Fruit fly (Drosophila melanogaster) whole organism, embryonic: ENCODE measurements around the gene CG15728.

Experiments used
- Adf1 ChIP-seq: fragments of 200-800 bp; sonication (Bioruptor generic); IDR thresholded peaks from 2 replicates; pipeline ENCODE4 v1.3.6; 2022; ENCODE audit warnings: missing biosample characterization, missing genetic modification characterization
- Bgb ChIP-seq: fragments of 200-800 bp; sonication (Bioruptor generic); IDR thresholded peaks from 2 replicates; pipeline ENCODE4 v1.3.6; 2022; ENCODE audit warnings: missing biosample characterization, missing genetic modification characterization; ENCODE audit not compliant: partially characterized antibody
- CG10274 ChIP-seq: fragments of 200-800 bp; sonication (Bioruptor generic); optimal IDR thresholded peaks from 3 replicates; lab custom pipeline; 2017; ENCODE audit warnings: missing biosample characterization, mild to moderate bottlenecking, missing genetic modification characterization
- CG10321 ChIP-seq: fragments of 200-800 bp; sonication (Bioruptor generic); IDR thresholded peaks from 2 replicates; pipeline ENCODE4 v1.3.6; 2022; ENCODE audit warnings: missing biosample characterization, missing genetic modification characterization
- CG14667 ChIP-seq: fragments of 200-800 bp; sonication (Bioruptor generic); IDR thresholded peaks from 2 replicates; pipeline ENCODE4 v1.3.6; 2022; ENCODE audit warnings: missing biosample characterization, missing genetic modification characterization
- CG14710 ChIP-seq: fragments of 200-800 bp; sonication (Bioruptor generic); optimal IDR thresholded peaks from 3 replicates; lab custom pipeline; 2019; ENCODE audit warnings: missing biosample characterization, mild to moderate bottlenecking, missing genetic modification characterization, moderate library complexity
- CG1792 ChIP-seq: fragments of 200-800 bp; sonication (Bioruptor generic); optimal IDR thresholded peaks from 2 replicates; lab custom pipeline; 2016; ENCODE audit warnings: missing biosample characterization, missing genetic modification characterization
- CG2199 ChIP-seq: fragments of 200-800 bp; sonication (Bioruptor generic); IDR thresholded peaks from 3 replicates; pipeline ENCODE4 v1.3.6; 2022; ENCODE audit warnings: missing biosample characterization, missing genetic modification characterization
- CG30403 ChIP-seq: fragments of 200-800 bp; sonication (Bioruptor generic); optimal IDR thresholded peaks from 3 replicates; lab custom pipeline; 2016; ENCODE audit warnings: missing biosample characterization, missing genetic modification characterization
- CG31224 ChIP-seq: fragments of 200-800 bp; sonication (Bioruptor generic); IDR thresholded peaks from 2 replicates; pipeline ENCODE4 v1.3.6; 2022; ENCODE audit warnings: missing biosample characterization, missing genetic modification characterization
- CG3163 ChIP-seq: fragments of 200-800 bp; sonication (Bioruptor generic); optimal IDR thresholded peaks from 3 replicates; lab custom pipeline; 2016; ENCODE audit warnings: missing biosample characterization, missing genetic modification characterization
- CG33557 ChIP-seq: fragments of 200-800 bp; sonication (Bioruptor generic); optimal IDR thresholded peaks from 2 replicates; lab custom pipeline; 2019; ENCODE audit warnings: missing biosample characterization, mild to moderate bottlenecking, missing genetic modification characterization, moderate library complexity
- CG4282 ChIP-seq: fragments of 200-800 bp; sonication (Bioruptor generic); optimal IDR thresholded peaks from 2 replicates; lab custom pipeline; 2016; ENCODE audit warnings: missing biosample characterization, missing genetic modification characterization
- CG7745 ChIP-seq: fragments of 200-800 bp; sonication (Bioruptor generic); optimal IDR thresholded peaks from 2 replicates; lab custom pipeline; 2018; ENCODE audit warnings: missing biosample characterization, mild to moderate bottlenecking, missing genetic modification characterization, moderate library complexity
- CG8290 ChIP-seq, 3 experiments: fragments of 200-800 bp; sonication (Bioruptor generic); optimal IDR thresholded peaks; 2 replicates each; lab custom pipeline; 2016 to 2019; ENCODE audit warnings: missing biosample characterization in 3 of 3, missing genetic modification characterization in 3 of 3, mild to moderate bottlenecking in 2 of 3, moderate library complexity in 1 of 3
- CG8924 ChIP-seq: fragments of 200-800 bp; optimal IDR thresholded peaks from 3 replicates; lab custom pipeline; 2019; ENCODE audit warnings: missing biosample characterization, mild to moderate bottlenecking, missing genetic modification characterization, moderate library complexity
- CG9727 ChIP-seq: fragments of 200-800 bp; sonication (Bioruptor generic); optimal IDR thresholded peaks from 3 replicates; lab custom pipeline; 2017; ENCODE audit warnings: missing biosample characterization, mild to moderate bottlenecking, missing genetic modification characterization
- Dfd ChIP-seq, 2 experiments: fragments of >200 bp; optimal IDR thresholded peaks; 2 replicates each; lab custom pipeline; 2017; ENCODE audit warnings: missing biosample characterization in 2 of 2, missing genetic modification characterization in 2 of 2
- Doc2 ChIP-seq: fragments of 200-800 bp; sonication (Bioruptor generic); IDR thresholded peaks from 2 replicates; pipeline ENCODE4 v1.3.6; 2022; ENCODE audit warnings: missing biosample characterization, missing genetic modification characterization
- Elba2 ChIP-seq: fragments of 200-800 bp; sonication (Bioruptor generic); optimal IDR thresholded peaks from 3 replicates; lab custom pipeline; 2016; ENCODE audit warnings: missing biosample characterization, missing genetic modification characterization
- Hr51 ChIP-seq, 2 experiments: fragments of 200-800 bp; sonication (Bioruptor generic); optimal IDR thresholded peaks; 2 replicates in 1 of 2; 3 replicates in 1 of 2; lab custom pipeline; 2016 to 2018; ENCODE audit warnings: missing biosample characterization in 2 of 2, missing genetic modification characterization in 2 of 2, mild to moderate bottlenecking in 1 of 2, moderate library complexity in 1 of 2
- Med ChIP-seq: fragments of 200-800 bp; sonication (Bioruptor generic); peaks from one replicate; lab custom pipeline; 2016; ENCODE audit warnings: missing biosample characterization, missing genetic modification characterization, mild to moderate bottlenecking, inconsistent platforms, moderate library complexity
- NfI ChIP-seq: fragments of 200-800 bp; sonication (Bioruptor generic); optimal IDR thresholded peaks from 3 replicates; lab custom pipeline; 2018; ENCODE audit warnings: missing biosample characterization, mild to moderate bottlenecking, missing genetic modification characterization, moderate library complexity
- Opbp ChIP-seq: fragments of 200-800 bp; sonication (Bioruptor generic); IDR thresholded peaks from 3 replicates; pipeline ENCODE4 v1.3.6; 2022; ENCODE audit warnings: missing biosample characterization, missing genetic modification characterization; ENCODE audit not compliant: partially characterized antibody
- Pdp1 ChIP-seq, 2 experiments: fragments of 200-800 bp; sonication (Bioruptor generic); optimal IDR thresholded peaks; 3 replicates each; lab custom pipeline; 2016; ENCODE audit warnings: missing biosample characterization in 2 of 2, missing genetic modification characterization in 2 of 2, mild to moderate bottlenecking in 1 of 2, moderate library complexity in 1 of 2
- Ptx1 ChIP-seq: fragments of 200-800 bp; sonication (Bioruptor generic); IDR thresholded peaks from 2 replicates; pipeline ENCODE4 v1.3.6; 2022; ENCODE audit warnings: missing biosample characterization, missing genetic modification characterization
- Rfx ChIP-seq: fragments of 200-800 bp; sonication (Bioruptor generic); IDR thresholded peaks from 2 replicates; pipeline ENCODE4 v1.3.6; 2022; ENCODE audit warnings: missing biosample characterization, missing genetic modification characterization
- Side ChIP-seq: fragments of 200-800 bp; sonication (Bioruptor generic); optimal IDR thresholded peaks from 2 replicates; lab custom pipeline; 2016; ENCODE audit warnings: missing biosample characterization, missing genetic modification characterization
- al ChIP-seq: fragments of 200-800 bp; sonication (Bioruptor generic); IDR thresholded peaks from 2 replicates; pipeline ENCODE4 v1.3.6; 2022; ENCODE audit warnings: missing biosample characterization, missing genetic modification characterization
- ara ChIP-seq: fragments of 200-800 bp; sonication (Bioruptor generic); IDR thresholded peaks from 2 replicates; pipeline ENCODE4 v1.3.6; 2022; ENCODE audit warnings: missing biosample characterization, missing genetic modification characterization
- btn ChIP-seq: fragments of 200-800 bp; sonication (Bioruptor generic); optimal IDR thresholded peaks from 2 replicates; lab custom pipeline; 2016; ENCODE audit warnings: missing biosample characterization, missing genetic modification characterization
- chm ChIP-seq: fragments of 200-800 bp; sonication (Bioruptor generic); IDR thresholded peaks from 2 replicates; pipeline ENCODE4 v1.3.6; 2022; ENCODE audit warnings: missing biosample characterization, missing genetic modification characterization
- corto ChIP-seq: fragments of 200-800 bp; sonication (Bioruptor generic); optimal IDR thresholded peaks from 2 replicates; lab custom pipeline; 2016; ENCODE audit warnings: missing biosample characterization, mild to moderate bottlenecking, missing genetic modification characterization, moderate library complexity
- cwo ChIP-seq: fragments of 200-800 bp; sonication (Bioruptor generic); optimal IDR thresholded peaks from 3 replicates; lab custom pipeline; 2017; ENCODE audit warnings: missing biosample characterization, missing genetic modification characterization, mild to moderate bottlenecking, moderate library complexity, missing genetic modification reagents
- dan ChIP-seq: fragments of 200-800 bp; sonication (Bioruptor generic); IDR thresholded peaks from 2 replicates; pipeline ENCODE4 v1.3.6; 2022; ENCODE audit warnings: missing biosample characterization, missing genetic modification characterization
- dysf ChIP-seq: fragments of 200-800 bp; sonication (Bioruptor generic); IDR thresholded peaks from 3 replicates; pipeline ENCODE4 v1.3.6; 2022; ENCODE audit warnings: missing biosample characterization, missing genetic modification characterization
- ems ChIP-seq: fragments of 200-800 bp; sonication (Bioruptor generic); optimal IDR thresholded peaks from 3 replicates; lab custom pipeline; 2016; ENCODE audit warnings: missing biosample characterization, missing genetic modification characterization
- eyg ChIP-seq: fragments of 200-800 bp; sonication (Bioruptor generic); optimal IDR thresholded peaks from 3 replicates; lab custom pipeline; 2016; ENCODE audit warnings: missing biosample characterization, missing genetic modification characterization
- fd3F ChIP-seq: fragments of 200-800 bp; sonication (Bioruptor generic); optimal IDR thresholded peaks from 2 replicates; lab custom pipeline; 2018; ENCODE audit warnings: missing biosample characterization, mild to moderate bottlenecking, missing genetic modification characterization, moderate library complexity
- fru ChIP-seq: fragments of >200 bp; optimal IDR thresholded peaks from 2 replicates; lab custom pipeline; 2017
- gfzf ChIP-seq: fragments of 200-800 bp; sonication (Bioruptor generic); optimal IDR thresholded peaks from 2 replicates; lab custom pipeline; 2016; ENCODE audit warnings: missing biosample characterization, mild to moderate bottlenecking, missing genetic modification characterization, moderate library complexity
- h ChIP-seq: fragments of >200 bp; optimal IDR thresholded peaks from 2 replicates; lab custom pipeline; 2017
- knrl ChIP-seq: fragments of 200-800 bp; sonication (Bioruptor generic); IDR thresholded peaks from 3 replicates; pipeline ENCODE4 v1.3.6; 2022; ENCODE audit warnings: missing biosample characterization, missing genetic modification characterization; ENCODE audit not compliant: partially characterized antibody
- maf-S ChIP-seq: fragments of 200-800 bp; sonication (Bioruptor generic); optimal IDR thresholded peaks from 2 replicates; lab custom pipeline; 2016; ENCODE audit warnings: missing biosample characterization, missing genetic modification characterization
- mirr ChIP-seq: fragments of 200-800 bp; sonication (Bioruptor generic); optimal IDR thresholded peaks from 3 replicates; lab custom pipeline; 2018; ENCODE audit warnings: missing biosample characterization, mild to moderate bottlenecking, missing genetic modification characterization
- sqz ChIP-seq: fragments of 200-800 bp; sonication (Bioruptor generic); optimal IDR thresholded peaks from 3 replicates; lab custom pipeline; 2018; ENCODE audit warnings: missing biosample characterization, mild to moderate bottlenecking, missing genetic modification characterization
- stc ChIP-seq: fragments of 200-800 bp; sonication (Bioruptor generic); IDR thresholded peaks from 2 replicates; pipeline ENCODE4 v1.3.6; 2022; ENCODE audit warnings: missing biosample characterization, missing genetic modification characterization
- tin ChIP-seq: fragments of 200-800 bp; sonication (Bioruptor generic); optimal IDR thresholded peaks from 3 replicates; lab custom pipeline; 2016; ENCODE audit warnings: missing biosample characterization, missing genetic modification characterization

Gene CG15728

DNA sequence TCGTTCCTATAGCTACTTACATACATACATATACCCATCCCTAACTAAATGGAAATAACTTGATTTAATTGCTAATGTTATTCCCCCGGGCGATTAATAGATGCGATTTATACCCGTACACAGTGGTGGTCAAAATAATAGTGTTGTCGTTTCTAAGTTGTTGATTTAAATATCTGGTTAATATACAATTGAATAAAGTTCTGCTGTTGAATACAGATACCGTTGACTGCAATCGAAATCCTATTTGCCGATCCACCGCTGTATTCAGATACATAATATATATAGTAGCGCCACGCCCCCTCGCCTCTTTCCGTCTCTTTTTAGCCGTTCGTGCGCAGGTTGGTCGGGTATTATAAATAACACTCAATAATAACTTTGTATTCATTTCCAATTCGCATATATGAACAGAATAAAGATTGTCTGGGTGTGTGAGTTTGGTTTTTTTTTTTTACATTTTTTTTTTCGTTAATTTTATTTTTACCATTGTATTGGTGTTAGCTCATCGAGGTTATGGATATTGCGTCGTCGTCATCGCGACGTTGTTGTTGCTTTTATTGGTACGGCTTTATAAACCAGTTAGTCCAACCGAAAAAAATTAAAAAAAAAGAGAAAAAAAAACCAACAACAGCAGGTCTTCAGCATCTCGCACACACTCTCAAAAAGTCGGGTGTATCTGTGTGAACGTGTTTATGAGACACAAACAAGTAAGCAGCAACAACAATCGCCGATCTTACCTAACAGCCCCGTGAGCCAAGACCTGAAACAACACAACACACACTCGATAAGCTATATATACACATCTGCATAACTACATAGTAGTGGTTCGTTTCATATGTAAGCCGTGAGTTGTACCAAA lies 48.5 kb downstream of the CG15728 start (continued):
- TF ChIP-seq CG9727 (GFP tag; lab: Kevin White, UChicago) (no peak), Doc2 (GFP tag; lab: Robert Waterston, UW) (no peak), cwo (GFP tag; lab: Kevin White, UChicago) (peak; percentile 27), mirr (no peak), maf-S (GFP tag; lab: Kevin White, UChicago) (no peak), Ptx1 (0 out of 2 replicates have a peak, but pooled peaks have one; percentile 19), ara (no peak), NfI (GFP tag; lab: Kevin White, UChicago) (peak; percentile 13), fru (lab: Kevin White, UChicago) (no peak), al (GFP tag; lab: Robert Waterston, UW) (peak; percentile 11; the same call in 1 of the 2 replicates), stc (no peak), Side (GFP tag; lab: Kevin White, UChicago) (no peak), Pdp1 (GFP tag; optimal IDR thresholded peaks at IDR 0.05; lab: Kevin White, UChicago) (peak in 1 of 2 experiments; percentile 76), dysf (peak; percentile 59; the same call in 2 of the 3 replicates), fd3F (GFP tag; lab: Kevin White, UChicago) (no peak), ems (GFP tag; lab: Kevin White, UChicago) (no peak), Dfd (GFP tag; optimal IDR thresholded peaks at IDR 0.05; lab: Kevin White, UChicago) (no peak), CG10274 (GFP tag; lab: Kevin White, UChicago) (no peak), tin (GFP tag; lab: Kevin White, UChicago) (no peak), CG30403 (GFP tag; lab: Kevin White, UChicago) (peak; percentile 21), knrl (GFP tag; lab: Robert Waterston, UW) (no peak), sqz (GFP tag; lab: Kevin White, UChicago) (peak; percentile 97), gfzf (GFP tag; lab: Kevin White, UChicago) (no peak), Med (GFP tag; lab: Kevin White, UChicago) (peak; percentile 82), Opbp (GFP tag; lab: Robert Waterston, UW) (no peak), CG31224 (GFP tag; lab: Robert Waterston, UW) (peak; percentile 44), CG2199 (GFP tag; lab: Robert Waterston, UW) (0 out of 3 replicates have a peak, but pooled peaks have one; percentile 24), Hr51 (GFP tag; optimal IDR thresholded peaks at IDR 0.05; lab: Kevin White, UChicago) (peak in 1 of 2 experiments; percentile 20)

DNA sequence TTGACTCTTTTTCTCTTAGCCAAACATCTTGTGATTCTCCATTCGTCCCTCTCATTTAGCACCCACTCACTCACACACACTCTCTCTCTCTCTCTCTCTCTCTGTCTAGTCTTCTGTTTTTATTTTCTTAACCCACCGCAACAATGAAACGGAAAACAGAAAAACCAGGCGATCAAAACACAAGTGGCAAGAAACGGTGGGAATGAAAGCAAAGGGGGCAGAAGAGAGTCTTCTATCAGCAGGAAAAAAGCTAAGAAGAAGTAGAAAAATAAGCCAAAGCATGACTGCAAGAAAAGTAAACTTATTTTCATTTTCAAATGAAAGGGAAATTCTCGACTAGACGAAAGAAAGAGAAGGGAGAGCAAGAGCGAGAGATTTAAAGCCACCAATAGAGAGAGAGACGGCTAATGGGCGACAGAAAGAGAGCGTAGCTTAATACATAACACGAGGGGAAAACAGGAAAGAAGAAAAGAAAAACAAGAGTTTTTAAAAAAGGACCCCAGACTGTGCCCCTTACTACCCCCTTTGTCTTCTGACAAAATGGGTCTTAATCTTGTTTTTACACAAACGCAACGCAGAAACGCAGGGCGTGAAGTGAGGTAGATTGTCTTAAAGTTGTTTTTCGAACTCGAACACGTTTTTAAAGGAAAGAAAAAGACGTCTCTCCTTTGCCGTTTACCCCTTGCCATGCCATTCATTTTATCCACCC lies 49.9 kb downstream of the CG15728 start:
- TF ChIP-seq CG14710 (tag; lab: Kevin White, UChicago), result no peak
- TF ChIP-seq CG3163 (GFP tag; lab: Kevin White, UChicago), result peak; percentile 24
- TF ChIP-seq CG10321 (GFP tag; lab: Robert Waterston, UW), result no peak
- TF ChIP-seq dan (GFP tag; lab: Robert Waterston, UW), result no peak
- no peak for TF ChIP-seq btn
- peak; percentile 1 for TF ChIP-seq CG8924 (tag; lab: Kevin White, UChicago)
- no peak for TF ChIP-seq eyg
- TF ChIP-seq CG1792 (GFP tag; lab: Kevin White, UChicago), result no peak
- no peak for TF ChIP-seq Rfx (GFP tag; lab: Robert Waterston, UW)
- TF ChIP-seq CG8290 (GFP tag; optimal IDR thresholded peaks at IDR 0.05; lab: Kevin White, UChicago), result no peak
- peak in 1 of 2 experiments; percentile 46 for TF ChIP-seq CG8290 (tag; optimal IDR thresholded peaks at IDR 0.05; lab: Kevin White, UChicago)
- TF ChIP-seq CG33557 (GFP tag; lab: Kevin White, UChicago), result peak; percentile 75
- no peak for TF ChIP-seq h (lab: Kevin White, UChicago)
- TF ChIP-seq CG14667, result no peak
- no peak for TF ChIP-seq chm
- no peak for TF ChIP-seq Adf1 (GFP tag; lab: Robert Waterston, UW)
- TF ChIP-seq CG4282 (GFP tag; lab: Kevin White, UChicago), result no peak
- TF ChIP-seq CG7745, result peak; percentile 57
- no peak for TF ChIP-seq Elba2 (GFP tag; lab: Kevin White, UChicago)
- peak; percentile 16 for TF ChIP-seq corto
- no peak for TF ChIP-seq Bgb (GFP tag; lab: Robert Waterston, UW)
